Worm (Caenorhabditis elegans) whole organism, L4/young adult: ENCODE measurements around the gene F35D11.1.

Experiments used
- dao-5 ChIP-seq: sonication (generic microtip); optimal IDR thresholded peaks from 2 replicates; lab custom pipeline; 2016; ENCODE audit warnings: missing genotype, missing genetic modification characterization, moderate library complexity, missing compliant biosample characterization
- him-1 ChIP-seq: sonication (generic microtip); optimal IDR thresholded peaks from 2 replicates; lab custom pipeline; 2016; ENCODE audit warnings: missing genotype, missing genetic modification reagents, missing genetic modification characterization, missing compliant biosample characterization

DNA sequence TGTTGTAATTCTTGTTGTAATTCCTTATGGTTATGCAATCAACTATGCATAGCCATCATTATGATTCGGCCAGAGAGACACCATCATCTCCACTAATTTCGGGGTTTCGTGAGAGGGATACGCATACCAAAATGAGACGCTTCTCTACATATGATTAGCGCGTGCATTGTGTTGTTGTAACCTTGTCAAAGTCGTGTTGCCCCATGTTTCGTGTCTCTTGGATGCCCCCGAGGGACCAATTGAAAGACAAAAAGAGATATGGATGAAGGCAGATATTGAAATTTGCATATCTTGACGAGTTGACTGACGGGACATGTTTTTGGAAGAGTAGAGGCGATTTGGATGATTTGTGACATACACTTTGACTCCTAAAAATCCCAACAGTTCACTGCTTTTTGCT is 47.3 kb upstream of the F35D11.1 start:
- TF ChIP-seq him-1 (tag; lab: Kevin White, UChicago) (no peak), dao-5 (no peak)
